Worm (Caenorhabditis elegans): ENCODE measurements around the gene cnt-2.

Gene cnt-2

DNA sequence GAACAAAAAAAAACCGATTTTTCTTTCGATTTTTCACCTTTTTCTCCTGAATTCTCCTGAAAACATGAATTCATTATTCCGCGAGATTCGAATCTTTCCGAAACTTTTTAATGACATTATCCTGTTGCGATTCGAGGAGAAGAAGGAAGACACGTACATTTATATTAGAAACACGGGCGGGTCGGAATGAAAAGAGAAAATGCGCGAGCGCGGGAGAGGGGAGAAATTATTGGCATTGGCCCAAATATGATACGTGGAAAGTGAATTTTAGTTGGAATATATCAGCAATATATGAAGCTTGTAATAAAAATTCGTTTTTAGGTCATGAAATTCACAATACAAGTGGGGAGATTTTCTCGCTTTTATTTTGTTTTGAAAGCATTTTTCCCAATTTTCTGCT, 1.3 kb upstream of the cnt-2 start:
- TF ChIP-seq unc-42 (tag; optimal IDR thresholded peaks at IDR 0.05) (no peak), zip-5 (tag; optimal IDR thresholded peaks at IDR 0.05) (no peak)

DNA sequence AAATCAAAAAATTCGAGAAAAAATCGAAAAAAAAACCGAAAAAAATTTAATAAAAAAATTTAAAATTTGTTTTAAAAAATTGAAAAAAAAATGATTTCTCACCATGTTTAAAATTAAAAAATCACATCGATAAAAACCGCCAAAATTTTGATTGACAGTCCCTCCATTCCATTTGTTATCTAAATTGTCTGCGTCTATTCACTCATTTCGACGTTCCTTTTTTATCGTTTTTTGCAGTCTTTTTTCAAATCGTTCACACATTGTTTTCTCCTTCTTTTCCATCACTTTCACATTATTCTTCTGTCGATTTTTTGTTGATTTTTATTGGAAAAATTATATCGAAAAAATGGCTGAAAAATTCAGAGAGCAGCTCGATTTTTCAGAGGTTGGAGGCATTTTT, 1.3 kb downstream of the cnt-2 start:
- TF ChIP-seq che-1 (tag; optimal IDR thresholded peaks at IDR 0.05) (no peak), F13H6.1 (tag; optimal IDR thresholded peaks at IDR 0.05) (no peak), eyg-1 (tag; optimal IDR thresholded peaks at IDR 0.05) (no peak), ceh-45 (GFP tag; IDR thresholded peaks at IDR 0.05) (no peak), ceh-22 (tag; optimal IDR thresholded peaks at IDR 0.05) (no peak), unc-42 (tag; optimal IDR thresholded peaks at IDR 0.05) (no peak)

- TF ChIP-seq unc-42 (tag; optimal IDR thresholded peaks at IDR 0.05), result peak; percentile 45
- TF ChIP-seq elt-2 (tag; optimal IDR thresholded peaks at IDR 0.05), result no peak
- TF ChIP-seq T23F11.4 (GFP tag; optimal IDR thresholded peaks at IDR 0.05), result no peak
- TF ChIP-seq sox-2 (GFP tag; IDR thresholded peaks at IDR 0.05), result no peak
Observed at ce11 chrIII:10657661-10658060, 2.8 kb downstream of the cnt-2 start.

- TF ChIP-seq npax-4 (tag; optimal IDR thresholded peaks at IDR 0.05) (no peak), ref-2 (tag; optimal IDR thresholded peaks at IDR 0.05) (peak; percentile 5), ceh-2 (tag; optimal IDR thresholded peaks at IDR 0.05) (no peak), nfya-1 (tag; optimal IDR thresholded peaks at IDR 0.05) (peak; percentile 98), ceh-24 (tag; optimal IDR thresholded peaks at IDR 0.05) (no peak), tbx-2 (tag; optimal IDR thresholded peaks at IDR 0.05) (no peak), rnt-1 (tag; optimal IDR thresholded peaks at IDR 0.05) (no peak), tbx-7 (tag; optimal IDR thresholded peaks at IDR 0.05) (no peak), T23F11.4 (GFP tag; optimal IDR thresholded peaks at IDR 0.05) (no peak), ama-1 (optimal IDR thresholded peaks at IDR 0.05) (no peak), C08G9.2 (tag; optimal IDR thresholded peaks at IDR 0.05) (no peak), ceh-6 (GFP tag; optimal IDR thresholded peaks at IDR 0.05) (no peak), unc-55 (GFP tag; optimal IDR thresholded peaks at IDR 0.05) (no peak), pha-4 (tag; optimal IDR thresholded peaks at IDR 0.05) (no peak), unc-86 (tag; optimal IDR thresholded peaks at IDR 0.05) (no peak), K02D7.2 (tag; optimal IDR thresholded peaks at IDR 0.05) (no peak)
Observed at ce11 chrIII:10658394-10658793, 3.6 kb downstream of the cnt-2 start.

DNA sequence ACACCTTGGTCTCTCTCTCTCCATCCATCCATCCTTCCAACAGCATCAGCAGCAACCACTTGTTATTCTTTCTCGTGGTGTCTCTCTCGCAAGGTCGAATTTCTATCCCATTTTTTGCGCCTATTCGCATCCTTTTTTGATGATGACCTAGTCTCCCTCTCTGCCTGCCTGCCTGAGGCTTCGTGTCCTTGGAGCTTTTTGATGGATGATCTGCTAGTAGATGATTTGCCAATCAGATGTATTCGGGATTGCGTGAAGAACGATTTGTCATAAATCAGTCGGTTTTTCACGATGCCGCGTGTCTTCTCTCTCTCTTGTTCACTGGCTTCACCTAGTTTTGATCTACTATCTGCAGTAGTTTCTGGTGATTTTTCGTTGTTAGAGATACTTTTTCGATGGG, 6.5 kb downstream of the cnt-2 start:
- TF ChIP-seq zip-5 (tag; optimal IDR thresholded peaks at IDR 0.05) (no peak), pha-4 (tag; optimal IDR thresholded peaks at IDR 0.05) (no peak), ceh-30 (tag; optimal IDR thresholded peaks at IDR 0.05) (no peak), hlh-15 (tag; optimal IDR thresholded peaks at IDR 0.05) (no peak), pat-9 (tag; optimal IDR thresholded peaks at IDR 0.05) (no peak), ceh-48 (tag; optimal IDR thresholded peaks at IDR 0.05) (no peak), pha-2 (tag; optimal IDR thresholded peaks at IDR 0.05) (no peak), hlh-6 (tag; optimal IDR thresholded peaks at IDR 0.05) (no peak), K02D7.2 (tag; optimal IDR thresholded peaks at IDR 0.05) (no peak), ama-1 (optimal IDR thresholded peaks at IDR 0.05) (no peak), Y22D7AL.16 (tag; optimal IDR thresholded peaks at IDR 0.05) (no peak), mec-3 (tag; optimal IDR thresholded peaks at IDR 0.05; ENCODE audit: borderline replicate concordance) (no peak), C08G9.2 (tag; optimal IDR thresholded peaks at IDR 0.05) (no peak)

DNA sequence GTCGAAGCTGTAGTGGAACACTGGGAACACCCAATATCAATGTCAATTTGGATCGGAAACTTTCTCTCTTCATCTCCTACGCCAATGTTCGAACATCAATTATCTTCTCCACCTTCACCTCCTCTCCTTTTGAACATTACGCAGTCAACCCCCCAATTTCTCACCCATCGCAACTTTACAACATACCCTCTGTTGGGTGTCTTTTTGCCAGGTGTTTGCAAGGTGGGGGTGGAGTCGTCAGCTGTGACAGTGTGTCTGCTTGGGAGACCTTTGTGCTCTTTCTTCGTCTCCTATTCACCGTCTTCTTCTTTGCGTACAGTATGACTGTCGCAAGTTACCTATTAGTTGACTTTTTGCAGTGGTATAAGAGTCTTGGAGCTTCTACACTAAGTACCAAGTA, 11.8 kb downstream of the cnt-2 start:
- TF ChIP-seq ceh-45 (GFP tag; IDR thresholded peaks at IDR 0.05), result no peak
- no peak for TF ChIP-seq hlh-6 (tag; optimal IDR thresholded peaks at IDR 0.05)
- TF ChIP-seq ceh-9 (tag; optimal IDR thresholded peaks at IDR 0.05), result no peak
- TF ChIP-seq gmeb-2 (tag; optimal IDR thresholded peaks at IDR 0.05), result no peak
- TF ChIP-seq pqm-1 (tag; optimal IDR thresholded peaks at IDR 0.05), result no peak
